Fruit fly (Drosophila melanogaster): ENCODE results near the gene eIF4H1.

The eIF4H1 gene

DNA sequence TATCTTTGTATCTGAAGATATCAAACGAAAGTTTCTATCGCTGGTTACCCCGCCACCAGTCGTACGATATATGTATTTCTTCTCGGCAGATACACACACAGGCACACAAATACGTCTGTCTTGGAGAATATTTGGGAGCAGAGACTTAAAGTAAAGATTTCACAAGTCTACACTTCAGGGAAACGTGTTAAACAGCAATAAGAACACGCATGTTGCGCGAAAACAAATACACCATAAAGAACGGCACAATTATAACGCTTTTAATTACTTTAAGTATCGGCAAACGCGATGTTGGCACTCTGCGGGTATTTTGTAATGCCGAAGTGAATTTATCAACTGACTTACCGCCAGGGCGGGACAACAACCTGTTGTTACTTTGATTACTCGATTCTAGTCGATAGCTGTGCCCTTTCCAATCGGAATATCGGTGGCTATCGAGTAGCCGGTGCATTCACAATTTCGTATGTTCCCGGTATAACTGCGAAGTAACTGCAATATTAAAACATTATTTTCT, 26.5 kb upstream of the eIF4H1 start, which contains the start of gene AnxB11 (continued):
- TF ChIP-seq scrt (GFP tag; optimal IDR thresholded peaks at IDR 0.05) (peak; percentile 88), mirr (GFP tag; optimal IDR thresholded peaks at IDR 0.05) (peak; percentile 56), CG8359 (GFP tag; optimal IDR thresholded peaks at IDR 0.05; ENCODE audit: borderline replicate concordance) (no peak), CG17912 (GFP tag; optimal IDR thresholded peaks at IDR 0.05) (no peak), H15 (GFP tag; IDR thresholded peaks at IDR 0.05) (no peak), bbx (GFP tag; IDR thresholded peaks at IDR 0.05; ENCODE audit: partially characterized antibody) (peak; percentile 72), CG17359 (tag; optimal IDR thresholded peaks at IDR 0.05) (no peak), trh (GFP tag; optimal IDR thresholded peaks at IDR 0.05) (no peak), Xrp1 (GFP tag; IDR thresholded peaks at IDR 0.05) (no peak), pan (optimal IDR thresholded peaks at IDR 0.05) (no peak), pan (GFP tag; optimal IDR thresholded peaks at IDR 0.05 in 1 of 2, IDR thresholded peaks at IDR 0.05 in 1 of 2) (no peak), CG8290 (GFP tag; optimal IDR thresholded peaks at IDR 0.05) (no peak), CG8290 (tag; optimal IDR thresholded peaks at IDR 0.05) (peak in 1 of 2 experiments; percentile 14), CG3847 (GFP tag; IDR thresholded peaks at IDR 0.05) (no peak), Nf-YC (tag; optimal IDR thresholded peaks at IDR 0.05) (no peak), tna (GFP tag; IDR thresholded peaks at IDR 0.05; ENCODE audit: partially characterized antibody) (peak; percentile 68), CG1529 (GFP tag; optimal IDR thresholded peaks at IDR 0.05) (peak; percentile 86), az2 (GFP tag; optimal IDR thresholded peaks at IDR 0.05) (no peak), zen2 (GFP tag; IDR thresholded peaks at IDR 0.05; ENCODE audit: partially characterized antibody) (peak; percentile 37; the same call in 1 of the 3 replicates), BtbVII (GFP tag; optimal IDR thresholded peaks at IDR 0.05) (no peak), insv (GFP tag; optimal IDR thresholded peaks at IDR 0.05) (peak in 1 of 2 experiments; percentile 82), CG30403 (GFP tag; optimal IDR thresholded peaks at IDR 0.05) (no peak), lbe (GFP tag; optimal IDR thresholded peaks at IDR 0.05) (peak; percentile 11), jumu (GFP tag; optimal IDR thresholded peaks at IDR 0.05) (no peak), Ptx1 (GFP tag; IDR thresholded peaks at IDR 0.05) (no peak), Meics (GFP tag; optimal IDR thresholded peaks at IDR 0.05) (no peak), MESR4 (GFP tag; optimal IDR thresholded peaks at IDR 0.05) (peak; percentile 53), onecut (GFP tag; IDR thresholded peaks at IDR 0.05) (no peak), mam (GFP tag; optimal IDR thresholded peaks at IDR 0.05) (no peak), CG10959 (GFP tag; IDR thresholded peaks at IDR 0.05) (no peak), disco-r (GFP tag; optimal IDR thresholded peaks at IDR 0.05) (no peak), HLH4C (GFP tag; IDR thresholded peaks at IDR 0.05; ENCODE audit: partially characterized antibody) (peak; percentile 74), dmrt99B (tag; optimal IDR thresholded peaks at IDR 0.05) (no peak), Eip74EF (GFP tag; optimal IDR thresholded peaks at IDR 0.05) (peak in 1 of 2 experiments; percentile 20), Awh (GFP tag; IDR thresholded peaks at IDR 0.05) (0 out of 2 replicates have a peak, but pooled peaks have one; percentile 7), bsh (GFP tag; optimal IDR thresholded peaks at IDR 0.05) (no peak), CG6683 (GFP tag; optimal IDR thresholded peaks at IDR 0.05) (no peak), CG16815 (GFP tag; optimal IDR thresholded peaks at IDR 0.05) (no peak), so (GFP tag; IDR thresholded peaks at IDR 0.05) (no peak), Fer1 (GFP tag; optimal IDR thresholded peaks at IDR 0.05) (peak; percentile 29), CG34224 (GFP tag; IDR thresholded peaks at IDR 0.05; ENCODE audit: partially characterized antibody) (peak; percentile 45; the same call in 2 of the 3 replicates), Ada2b (GFP tag; IDR thresholded peaks at IDR 0.05) (no peak), pho (GFP tag; optimal IDR thresholded peaks at IDR 0.05) (no peak), pfk (GFP tag; optimal IDR thresholded peaks at IDR 0.05) (no peak), NC2α (GFP tag; optimal IDR thresholded peaks at IDR 0.05) (no peak), tin (GFP tag; optimal IDR thresholded peaks at IDR 0.05) (no peak), kah (GFP tag; optimal IDR thresholded peaks at IDR 0.05) (peak; percentile 98), CG32767 (GFP tag; IDR thresholded peaks at IDR 0.05) (peak; percentile 52; the same call in 1 of the 2 replicates), shn (GFP tag; optimal IDR thresholded peaks at IDR 0.05) (no peak), gt (GFP tag; IDR thresholded peaks at IDR 0.05) (no peak)
